Worm (Caenorhabditis elegans): ENCODE data around the gene cest-7.

DNA sequence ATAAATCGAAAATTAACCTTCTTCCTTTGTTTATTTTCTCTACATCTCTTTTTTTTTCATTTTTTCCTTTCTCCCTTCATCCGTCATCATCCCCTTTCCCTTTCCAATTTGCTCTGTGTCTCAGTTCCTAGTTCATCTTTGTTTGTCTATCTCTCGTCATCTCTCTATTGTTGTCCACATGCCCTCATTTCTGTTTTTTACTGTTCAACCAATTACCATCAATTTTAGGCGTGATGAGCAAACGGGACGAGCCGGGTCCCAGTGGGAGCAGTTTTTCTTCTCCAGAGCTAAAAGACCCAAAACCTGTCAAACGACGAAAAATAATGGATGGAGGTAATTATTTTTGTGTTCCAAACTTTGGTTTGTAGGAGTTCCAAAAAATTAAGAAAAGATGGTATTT, 5.6 kb downstream of the cest-7 start, which contains the start of gene C23H4.6:
- TF ChIP-seq repo-1 (tag; optimal IDR thresholded peaks at IDR 0.05) (no peak), nhr-179 (tag; optimal IDR thresholded peaks at IDR 0.05) (no peak)

Data from whole organism, young adult.